Worm (Caenorhabditis elegans): ENCODE results near the gene tag-234.

DNA sequence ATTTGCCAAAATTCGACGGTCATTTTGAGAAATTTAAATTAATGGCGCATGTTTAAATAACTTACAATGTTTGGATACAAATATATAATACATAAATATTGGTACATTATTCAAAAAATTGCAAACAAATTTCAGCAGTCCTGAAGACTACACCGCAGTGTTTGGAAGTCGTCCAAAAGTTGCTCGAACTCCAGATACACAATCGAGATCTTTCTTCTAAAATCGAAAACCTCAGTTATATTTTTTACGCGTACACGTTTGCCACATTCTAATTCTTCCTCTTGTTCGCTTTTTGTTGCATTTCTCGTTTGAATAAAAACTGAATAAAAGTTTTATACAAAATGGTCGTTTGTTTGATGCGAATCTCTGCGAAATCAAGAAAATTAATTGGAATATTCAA, 40.3 kb downstream of the tag-234 start, which contains the start of gene tsp-18:
- TF ChIP-seq zag-1 (tag; optimal IDR thresholded peaks at IDR 0.05) (no peak), nhr-237 (tag; optimal IDR thresholded peaks at IDR 0.05) (no peak)

Measured in whole organism, L2 larva.